Fruit fly (Drosophila melanogaster): ENCODE results near the gene Acat2.

Gene Acat2

DNA sequence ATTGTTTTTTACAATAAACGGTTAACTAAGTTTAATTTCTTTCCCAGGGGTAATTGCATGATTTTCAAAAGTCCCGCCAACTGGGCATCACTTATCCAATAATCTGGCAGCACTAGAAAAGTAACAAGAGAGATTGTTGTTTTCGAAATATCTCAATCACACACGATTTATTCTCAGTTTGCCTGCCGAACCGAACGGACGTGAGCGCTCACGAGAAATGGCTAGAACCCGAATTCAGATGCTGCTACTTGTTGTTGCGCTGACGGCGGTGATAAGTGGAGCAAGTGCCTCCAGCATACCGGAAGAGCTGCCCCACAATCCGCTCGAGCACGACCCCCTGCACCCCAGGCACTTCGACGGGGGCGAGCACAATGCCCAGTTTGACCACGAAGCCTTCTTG lies 4.2 kb upstream of the Acat2 start, which contains the start of gene scf:
Gene scf, plus strand, starts transcription at position 164 of the 400 bp plus-strand sequence.
- TF ChIP-seq Myc (optimal IDR thresholded peaks at IDR 0.05) (no peak), insv (optimal IDR thresholded peaks at IDR 0.05) (no peak), psq (optimal IDR thresholded peaks at IDR 0.05) (no peak), ttk (optimal IDR thresholded peaks at IDR 0.05) (no peak), Sin3A (optimal IDR thresholded peaks at IDR 0.05) (no peak), h (optimal IDR thresholded peaks at IDR 0.05) (no peak)

DNA sequence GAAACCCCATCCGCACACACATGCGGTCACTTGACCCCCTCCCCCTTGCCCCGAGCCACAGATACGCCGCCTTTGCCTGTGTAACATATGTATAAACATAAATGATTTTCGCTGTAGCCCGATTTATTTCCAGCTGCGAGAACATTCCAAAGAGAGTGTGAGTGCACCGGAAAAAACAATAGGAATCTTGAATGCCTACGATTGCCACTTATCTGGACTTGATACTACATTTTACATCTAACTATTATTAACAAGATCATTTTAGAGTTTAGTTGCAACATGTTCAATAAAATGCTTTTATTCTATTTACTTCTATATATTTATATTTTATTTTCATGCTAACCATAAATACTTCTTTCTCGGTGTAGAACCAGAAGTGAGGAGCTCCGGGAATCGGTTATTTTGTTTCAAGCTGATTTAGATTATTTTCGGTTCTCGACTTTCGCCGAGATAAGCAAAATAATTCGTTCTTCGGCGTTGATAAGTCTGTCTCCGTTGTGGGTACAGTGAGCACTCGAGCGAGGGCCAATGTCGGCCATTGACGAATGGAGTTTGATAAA lies 2.6 kb upstream of the Acat2 start:
- TF ChIP-seq Sin3A (optimal IDR thresholded peaks at IDR 0.05): no peak
- no peak for TF ChIP-seq insv (optimal IDR thresholded peaks at IDR 0.05)
- TF ChIP-seq ttk (optimal IDR thresholded peaks at IDR 0.05): no peak
- TF ChIP-seq Myc (optimal IDR thresholded peaks at IDR 0.05): no peak
- no peak for TF ChIP-seq h (optimal IDR thresholded peaks at IDR 0.05)
- no peak for TF ChIP-seq psq (optimal IDR thresholded peaks at IDR 0.05)

DNA sequence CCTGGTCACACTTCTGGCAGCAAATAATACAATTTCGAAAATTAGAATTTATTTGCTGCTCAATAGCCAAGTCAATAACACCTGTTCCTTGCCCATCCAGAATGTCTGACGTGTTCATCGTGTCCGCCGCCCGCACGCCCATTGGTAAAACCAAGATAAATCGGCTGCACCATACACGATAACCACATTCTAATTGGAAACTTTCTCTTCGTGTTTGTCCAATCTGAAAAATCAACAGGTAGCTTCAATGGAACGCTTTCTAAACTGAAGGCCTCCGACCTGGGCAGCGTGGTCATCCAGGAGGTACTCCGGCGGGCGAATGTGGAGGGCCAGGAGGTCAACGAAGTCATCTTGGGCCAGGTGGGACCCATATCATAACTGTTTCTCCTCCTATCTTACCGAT lies 207 bp downstream of the Acat2 start:
- TF ChIP-seq Sin3A (optimal IDR thresholded peaks at IDR 0.05) (no peak), psq (optimal IDR thresholded peaks at IDR 0.05) (no peak), h (optimal IDR thresholded peaks at IDR 0.05) (no peak), ttk (optimal IDR thresholded peaks at IDR 0.05) (no peak), Myc (optimal IDR thresholded peaks at IDR 0.05) (no peak), insv (optimal IDR thresholded peaks at IDR 0.05) (no peak)

DNA sequence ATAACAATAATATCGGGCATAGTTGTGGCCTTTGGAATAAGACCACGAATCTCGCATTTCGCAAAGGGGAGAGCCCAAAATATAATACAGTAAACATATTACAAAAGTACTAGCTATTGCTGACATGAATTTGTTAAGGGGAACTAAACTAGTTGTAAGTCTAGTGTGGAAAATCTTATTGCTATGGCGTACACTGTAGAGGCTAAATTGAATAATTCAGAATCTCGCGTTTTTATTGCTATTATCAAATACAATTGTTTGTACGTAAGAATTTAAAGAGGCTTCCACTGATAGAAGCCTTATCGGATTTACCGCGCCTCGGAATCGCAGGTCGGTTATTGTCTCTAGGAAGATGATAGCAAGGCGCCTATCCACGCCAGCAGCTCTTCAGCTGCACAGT lies 2.6 kb downstream of the Acat2 start:
- TF ChIP-seq psq (optimal IDR thresholded peaks at IDR 0.05): no peak
- TF ChIP-seq Sin3A (optimal IDR thresholded peaks at IDR 0.05): no peak
- no peak for TF ChIP-seq h (optimal IDR thresholded peaks at IDR 0.05)
- TF ChIP-seq Myc (optimal IDR thresholded peaks at IDR 0.05): no peak
- no peak for TF ChIP-seq ttk (optimal IDR thresholded peaks at IDR 0.05)
- no peak for TF ChIP-seq insv (optimal IDR thresholded peaks at IDR 0.05)

DNA sequence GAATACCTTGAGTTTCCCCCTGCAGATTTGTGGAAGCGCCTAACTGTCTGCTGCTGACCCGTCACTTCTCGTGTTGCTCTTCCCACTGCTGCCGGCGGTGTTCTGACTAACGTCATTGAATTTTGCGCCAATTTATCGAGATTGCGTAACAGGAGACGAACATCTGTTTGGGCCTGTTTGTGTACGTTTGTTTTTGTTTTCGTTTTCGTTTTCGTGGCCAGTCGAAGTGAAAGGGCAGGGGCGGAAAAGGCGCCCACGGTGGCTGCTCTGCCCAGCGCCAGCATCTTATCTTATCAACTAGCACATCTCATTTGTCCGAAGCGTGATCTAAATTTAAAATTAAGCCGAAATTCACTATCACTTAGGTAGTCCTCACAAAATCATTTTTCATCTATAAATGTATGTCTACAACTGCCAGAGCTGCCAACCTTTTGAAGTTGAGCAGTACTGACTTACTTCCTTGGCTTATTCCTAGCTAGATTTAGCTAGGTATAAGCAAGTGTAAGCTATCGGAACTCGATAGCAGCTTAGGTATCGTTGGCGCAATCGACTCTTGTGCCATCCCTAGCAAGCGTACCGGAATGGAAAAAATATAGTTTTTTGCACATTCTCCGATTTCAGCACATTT lies 4.4 kb downstream of the Acat2 start, which contains the start of the genes Ctr9 and Nt5a:
Gene Ctr9, plus strand, starts transcription at position 220 of the 628 bp plus-strand sequence.
Gene Nt5a, minus strand, starts transcription at position 414 of the 628 bp plus-strand sequence.
- no peak for TF ChIP-seq ttk (optimal IDR thresholded peaks at IDR 0.05)
- no peak for TF ChIP-seq psq (optimal IDR thresholded peaks at IDR 0.05)
- TF ChIP-seq Myc (optimal IDR thresholded peaks at IDR 0.05): no peak
- TF ChIP-seq Sin3A (optimal IDR thresholded peaks at IDR 0.05): no peak
- TF ChIP-seq h (optimal IDR thresholded peaks at IDR 0.05): no peak
- TF ChIP-seq insv (optimal IDR thresholded peaks at IDR 0.05): no peak

DNA sequence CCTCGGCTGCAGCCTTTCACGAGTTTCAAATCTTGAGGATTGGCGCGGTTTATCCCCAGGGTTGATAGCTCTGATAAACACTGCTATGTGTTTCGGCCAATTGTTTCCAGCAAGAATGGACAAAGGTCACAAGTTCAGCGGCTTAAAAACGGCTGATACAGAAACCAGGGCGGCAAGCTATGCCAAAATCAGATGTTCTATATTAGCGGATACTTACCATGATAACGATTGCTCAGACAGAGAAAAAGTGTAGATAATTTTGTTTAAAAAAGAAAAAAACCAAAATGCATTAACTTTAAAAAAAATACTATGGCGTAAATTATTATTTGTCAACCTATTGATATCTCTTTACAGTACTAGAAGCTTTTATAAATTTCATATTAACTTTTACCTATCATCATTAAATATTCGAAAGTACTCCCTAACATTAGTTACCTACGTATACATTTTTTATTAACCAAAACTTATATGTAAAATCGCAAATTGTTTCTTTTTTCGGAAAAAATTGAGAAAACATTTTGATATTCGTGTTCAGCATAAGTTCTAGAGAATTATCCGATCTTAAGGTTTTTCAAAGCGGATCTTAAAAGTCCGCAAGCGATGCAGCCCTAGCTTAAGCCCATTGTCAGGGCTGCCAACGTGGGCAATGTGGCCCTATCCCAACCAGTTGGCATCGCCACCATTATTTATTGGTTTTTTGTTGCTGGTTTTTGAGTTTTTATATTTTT lies 10.5 kb downstream of the Acat2 start, which contains the start of the genes sturkopf and Herc4:
Gene sturkopf, minus strand, starts transcription at position 339 of the 728 bp plus-strand sequence.
Gene Herc4, plus strand, starts transcription at position 658 of the 728 bp plus-strand sequence.
- TF ChIP-seq insv (optimal IDR thresholded peaks at IDR 0.05): no peak

DNA sequence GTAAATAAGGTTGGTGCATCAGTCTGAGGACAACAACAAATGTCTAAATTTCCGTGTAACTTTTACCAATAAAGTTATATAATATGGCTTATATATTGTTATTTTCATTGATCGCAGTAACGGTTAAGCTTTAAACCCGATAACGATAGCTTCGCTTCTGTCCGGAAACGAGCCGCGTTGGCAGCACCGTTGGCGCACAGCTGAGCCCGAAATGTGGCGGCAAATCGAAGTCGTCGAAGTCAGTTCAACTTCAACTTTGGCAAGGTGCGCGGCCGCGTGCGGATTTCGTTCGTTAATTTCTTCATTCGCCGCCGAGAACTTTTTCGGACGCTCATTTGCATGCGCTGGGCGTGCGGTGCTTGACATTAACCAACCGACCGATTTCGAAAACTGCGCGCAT lies 15.5 kb downstream of the Acat2 start, which contains the start of gene Myo61F:
Gene Myo61F, plus strand, starts transcription at position 240 of the 400 bp plus-strand sequence.
- TF ChIP-seq ttk (optimal IDR thresholded peaks at IDR 0.05): no peak
- no peak for TF ChIP-seq insv (optimal IDR thresholded peaks at IDR 0.05)
- TF ChIP-seq Sin3A (optimal IDR thresholded peaks at IDR 0.05): no peak
- TF ChIP-seq Myc (optimal IDR thresholded peaks at IDR 0.05): no peak
- no peak for TF ChIP-seq psq (optimal IDR thresholded peaks at IDR 0.05)
- TF ChIP-seq h (optimal IDR thresholded peaks at IDR 0.05): no peak

DNA sequence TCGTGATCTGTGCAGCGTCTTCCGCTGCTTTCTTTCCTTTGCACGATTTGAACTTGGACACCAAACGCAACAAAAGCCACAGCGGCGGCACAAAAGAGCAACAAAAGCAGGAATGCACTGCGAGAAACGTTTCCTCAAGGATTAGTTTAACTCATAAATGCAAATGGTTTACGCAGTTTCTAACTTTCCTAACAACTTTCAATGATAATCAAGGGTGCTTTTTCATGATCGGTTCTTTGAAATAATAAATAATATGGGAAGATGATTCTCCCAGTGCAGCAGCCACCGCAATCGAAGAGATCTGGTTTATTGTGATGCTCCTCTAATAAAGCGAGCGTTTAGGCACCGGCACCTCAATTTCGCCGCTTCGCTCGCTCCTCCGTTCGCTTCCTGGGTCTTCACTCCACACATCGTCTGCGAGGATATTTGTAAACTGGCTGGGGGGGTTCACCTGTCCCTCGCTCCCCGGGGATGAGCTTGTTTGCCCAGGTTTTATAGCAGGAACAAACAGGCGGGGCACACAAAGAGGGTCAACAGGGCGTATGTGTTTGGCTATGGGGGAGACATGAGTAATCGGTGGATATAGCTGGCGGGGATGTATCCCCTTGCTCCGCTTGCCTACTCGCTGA lies 16.5 kb downstream of the Acat2 start:
- TF ChIP-seq insv (optimal IDR thresholded peaks at IDR 0.05) (no peak), Sin3A (optimal IDR thresholded peaks at IDR 0.05) (no peak), Myc (optimal IDR thresholded peaks at IDR 0.05) (no peak), h (optimal IDR thresholded peaks at IDR 0.05) (no peak), psq (optimal IDR thresholded peaks at IDR 0.05) (no peak), ttk (optimal IDR thresholded peaks at IDR 0.05) (no peak)

DNA sequence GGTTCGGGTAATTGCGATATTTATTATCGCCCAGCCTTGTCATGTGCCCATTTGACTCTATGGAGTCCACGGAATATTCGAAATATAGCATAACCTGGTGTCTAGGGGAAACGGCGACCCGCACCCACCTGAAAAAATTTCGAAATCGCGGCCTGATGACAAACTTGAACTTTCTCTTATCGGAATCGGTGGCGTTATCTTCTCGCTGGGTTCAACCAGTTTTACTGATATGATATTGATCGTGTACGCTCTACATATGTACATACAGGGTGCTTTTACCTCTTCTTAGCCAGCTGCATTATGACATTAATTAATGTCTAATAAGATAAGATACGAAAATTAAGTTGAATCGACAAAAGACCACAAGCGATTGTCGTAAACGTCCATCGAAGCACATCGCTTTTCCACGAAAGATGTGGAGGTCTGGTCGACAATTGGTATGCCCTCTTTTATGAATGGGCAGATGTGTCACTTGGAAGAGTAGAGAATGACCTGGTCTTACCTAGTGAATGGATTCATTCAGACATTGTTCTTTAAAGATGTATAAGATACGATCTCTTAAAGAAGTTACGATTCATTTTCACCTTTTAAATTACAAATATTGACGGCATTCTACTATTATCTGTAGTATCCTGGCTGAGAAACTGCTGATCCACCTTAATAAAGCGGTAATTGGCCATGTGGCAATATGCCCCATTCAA lies 17.6 kb downstream of the Acat2 start:
- TF ChIP-seq h (optimal IDR thresholded peaks at IDR 0.05) (no peak), ttk (optimal IDR thresholded peaks at IDR 0.05) (no peak), psq (optimal IDR thresholded peaks at IDR 0.05) (no peak), Myc (optimal IDR thresholded peaks at IDR 0.05) (no peak), insv (optimal IDR thresholded peaks at IDR 0.05) (no peak), Sin3A (optimal IDR thresholded peaks at IDR 0.05) (no peak)

DNA sequence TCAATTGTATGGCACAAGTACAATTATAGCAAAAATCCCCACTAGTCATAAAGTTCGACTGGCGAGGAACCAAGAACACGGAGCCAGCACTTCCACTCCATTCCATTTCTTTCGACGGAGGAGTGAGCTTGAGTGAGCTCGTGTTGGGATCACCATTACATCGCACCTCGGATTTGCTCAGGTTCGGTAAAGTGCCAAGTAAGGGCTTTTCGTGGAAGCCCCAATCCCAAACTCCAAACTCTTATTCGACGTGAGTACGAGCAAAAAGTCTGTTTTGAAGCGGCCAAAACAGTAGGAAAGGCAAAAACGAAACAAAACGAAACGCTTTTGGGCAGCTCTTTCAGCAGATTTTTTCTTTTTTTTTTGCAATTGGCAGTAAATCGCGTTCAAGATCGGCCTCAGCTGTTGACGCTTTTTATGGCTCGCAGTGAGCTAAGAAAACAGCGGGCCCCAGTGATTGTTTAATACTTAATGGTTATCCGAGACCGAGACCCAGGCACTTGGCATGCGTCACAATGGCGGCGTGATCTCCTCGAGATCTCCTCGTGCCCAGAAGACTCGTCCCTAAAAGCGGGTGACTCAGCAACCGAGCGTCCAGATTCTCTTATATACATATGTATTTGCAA lies 18.3 kb downstream of the Acat2 start:
- TF ChIP-seq psq (optimal IDR thresholded peaks at IDR 0.05) (no peak), Sin3A (optimal IDR thresholded peaks at IDR 0.05) (no peak), h (optimal IDR thresholded peaks at IDR 0.05) (no peak)

DNA sequence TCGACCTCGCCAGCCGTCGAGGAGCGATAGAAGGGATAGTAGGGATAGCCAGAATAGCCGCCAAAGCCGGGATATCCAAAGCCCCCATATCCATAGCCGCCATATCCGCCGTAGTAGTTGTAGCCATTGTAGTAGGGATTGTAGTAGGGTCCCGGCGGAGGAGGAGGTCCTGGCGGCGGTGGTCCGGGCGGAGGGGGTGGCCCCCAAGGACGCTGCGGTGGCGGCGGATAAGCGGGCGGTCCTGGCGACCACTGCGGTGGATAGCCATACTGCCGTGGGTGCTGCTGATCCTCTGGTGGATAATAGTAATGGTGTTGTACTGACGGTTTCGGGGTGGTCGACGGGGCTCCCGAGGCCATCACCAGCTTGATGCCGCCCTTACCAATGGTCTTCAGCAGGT lies 19.4 kb downstream of the Acat2 start:
- TF ChIP-seq Myc (optimal IDR thresholded peaks at IDR 0.05) (no peak), h (optimal IDR thresholded peaks at IDR 0.05) (no peak), psq (optimal IDR thresholded peaks at IDR 0.05) (no peak), ttk (optimal IDR thresholded peaks at IDR 0.05) (no peak), Sin3A (optimal IDR thresholded peaks at IDR 0.05) (no peak), insv (optimal IDR thresholded peaks at IDR 0.05) (no peak)
